Worm (Caenorhabditis elegans) whole organism, young adult: Measurements from ENCODE around the gene T10D4.1.
"Not testable (repeated sequence)": the region's sequence is repeated elsewhere in the genome, so short reads cannot be mapped to it uniquely, and the experiment has no call there.

Experiments
- F52B5.7 ChIP-seq: sonication (generic microtip); optimal IDR thresholded peaks from 2 replicates; lab custom pipeline; 2016; ENCODE audit warnings: mild to moderate bottlenecking, missing genetic modification characterization, missing compliant biosample characterization
- lin-54 ChIP-seq: fragments of 200-800 bp; sonication (Bioruptor generic); optimal IDR thresholded peaks from 2 replicates; lab custom pipeline; 2018; ENCODE audit warnings: mild to moderate bottlenecking, missing genetic modification characterization, missing compliant biosample characterization

- TF ChIP-seq F52B5.7; lin-54 (GFP tag; lab: Kevin White, UChicago): not testable (repeated sequence)
Measured at ce11 chrII:3177663-3178062, 27.7 kb downstream of the T10D4.1 start, which contains the start of gene sri-40.
